Fruit fly (Drosophila melanogaster): ENCODE measurements around the gene CG10237.

Gene CG10237

DNA sequence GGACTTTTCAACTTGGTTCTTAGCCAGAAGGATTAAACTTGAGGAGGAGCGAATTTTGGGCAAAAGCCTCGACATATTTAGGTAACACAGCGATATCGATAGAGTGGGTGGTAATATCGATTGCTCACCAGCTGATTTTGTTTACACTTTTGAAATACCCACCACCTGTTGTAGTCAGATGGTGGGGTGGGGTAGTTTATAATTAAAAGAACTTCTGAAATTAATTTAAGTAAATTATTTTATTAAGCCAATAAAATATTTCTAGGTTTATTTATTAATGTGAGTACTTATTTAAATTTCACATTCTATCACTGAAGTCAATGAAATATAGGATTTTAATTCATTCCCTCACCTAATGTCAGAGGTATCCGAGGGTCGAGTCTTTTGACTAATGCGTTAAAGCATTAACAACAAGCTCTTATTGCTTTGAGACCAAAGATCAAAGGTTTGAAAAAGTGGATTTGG, 47.5 kb upstream of the CG10237 start, which contains the start of the genes CG10194 and CG18094 (continued):
- TF ChIP-seq oc (tag; optimal IDR thresholded peaks at IDR 0.05) = peak; percentile 13
- peak; percentile 10 for TF ChIP-seq Dip3 (GFP tag; optimal IDR thresholded peaks at IDR 0.05)
- 0 out of 2 replicates have a peak, but pooled peaks have one; percentile 33 for TF ChIP-seq Atf6 (GFP tag; IDR thresholded peaks at IDR 0.05)
- TF ChIP-seq CG9727 (GFP tag; optimal IDR thresholded peaks at IDR 0.05) = peak; percentile 38
- TF ChIP-seq dimm (GFP tag; IDR thresholded peaks at IDR 0.05) = no peak
- no peak for TF ChIP-seq CG6654 (GFP tag; optimal IDR thresholded peaks at IDR 0.05)
- no peak for TF ChIP-seq HLH3B (GFP tag; IDR thresholded peaks at IDR 0.05)
- TF ChIP-seq CG15601 (tag; optimal IDR thresholded peaks at IDR 0.05) = peak; percentile 3
- TF ChIP-seq CG17385 (GFP tag; optimal IDR thresholded peaks at IDR 0.05) = peak; percentile 40
- TF ChIP-seq zen2 (GFP tag; IDR thresholded peaks at IDR 0.05; ENCODE audit: partially characterized antibody) = peak; percentile 72
- TF ChIP-seq az2 (GFP tag; optimal IDR thresholded peaks at IDR 0.05) = peak; percentile 56
- peak; percentile 44; the same call in 2 of the 3 replicates for TF ChIP-seq CG16813 (GFP tag; IDR thresholded peaks at IDR 0.05; ENCODE audit: partially characterized antibody)
- peak; percentile 35 for TF ChIP-seq MESR4 (GFP tag; optimal IDR thresholded peaks at IDR 0.05)
- peak; percentile 2 to 81 for TF ChIP-seq Pdp1 (GFP tag; optimal IDR thresholded peaks at IDR 0.05)
- peak; percentile 69; the same call in 1 of the 2 replicates for TF ChIP-seq amos (GFP tag; IDR thresholded peaks at IDR 0.05; ENCODE audit: partially characterized antibody)
- peak; percentile 71 for TF ChIP-seq slbo (GFP tag; IDR thresholded peaks at IDR 0.05)
- TF ChIP-seq Oaz (GFP tag; IDR thresholded peaks at IDR 0.05) = no peak
- TF ChIP-seq bsh (GFP tag; optimal IDR thresholded peaks at IDR 0.05) = peak in 1 of 2 experiments; percentile 43
- peak; percentile 22 for TF ChIP-seq CG4617 (GFP tag; optimal IDR thresholded peaks at IDR 0.05; ENCODE audit: borderline replicate concordance)
- TF ChIP-seq CG15514 (GFP tag; optimal IDR thresholded peaks at IDR 0.05) = peak; percentile 20
- TF ChIP-seq CG32532 (GFP tag; IDR thresholded peaks at IDR 0.05) = peak; percentile 74; the same call in 1 of the 2 replicates
- 0 out of 3 replicates have a peak, but pooled peaks have one; percentile 32 for TF ChIP-seq CG11695 (GFP tag; IDR thresholded peaks at IDR 0.05)
- peak; percentile 25 for TF ChIP-seq Dek (tag; optimal IDR thresholded peaks at IDR 0.05)
- no peak for TF ChIP-seq CG4707 (GFP tag; optimal IDR thresholded peaks at IDR 0.05)
- peak; percentile 66 for TF ChIP-seq HLH4C (GFP tag; IDR thresholded peaks at IDR 0.05; ENCODE audit: partially characterized antibody)
- TF ChIP-seq CG17802 (tag; optimal IDR thresholded peaks at IDR 0.05) = no peak
- no peak for TF ChIP-seq Meics (GFP tag; optimal IDR thresholded peaks at IDR 0.05)
- TF ChIP-seq CG1529 (GFP tag; optimal IDR thresholded peaks at IDR 0.05) = no peak
- TF ChIP-seq Scr (GFP tag; IDR thresholded peaks at IDR 0.05; ENCODE audit: partially characterized antibody) = peak; percentile 47; the same call in 1 of the 2 replicates
- no peak for TF ChIP-seq Ravus (GFP tag; IDR thresholded peaks at IDR 0.05)
- TF ChIP-seq CG7987 (GFP tag; optimal IDR thresholded peaks at IDR 0.05) = no peak
- peak in 1 of 2 experiments; percentile 47 for TF ChIP-seq dpn (GFP tag; optimal IDR thresholded peaks at IDR 0.05)
- no peak for TF ChIP-seq hkb (optimal IDR thresholded peaks at IDR 0.05)
- peak; percentile 19; the same call in 1 of the 2 replicates for TF ChIP-seq hkb (GFP tag; IDR thresholded peaks at IDR 0.05)
- peak; percentile 15 for TF ChIP-seq CG17829 (tag; optimal IDR thresholded peaks at IDR 0.05)
- no peak for TF ChIP-seq CG14667 (GFP tag; IDR thresholded peaks at IDR 0.05)
- TF ChIP-seq CG7745 (tag; optimal IDR thresholded peaks at IDR 0.05) = peak; percentile 8

DNA sequence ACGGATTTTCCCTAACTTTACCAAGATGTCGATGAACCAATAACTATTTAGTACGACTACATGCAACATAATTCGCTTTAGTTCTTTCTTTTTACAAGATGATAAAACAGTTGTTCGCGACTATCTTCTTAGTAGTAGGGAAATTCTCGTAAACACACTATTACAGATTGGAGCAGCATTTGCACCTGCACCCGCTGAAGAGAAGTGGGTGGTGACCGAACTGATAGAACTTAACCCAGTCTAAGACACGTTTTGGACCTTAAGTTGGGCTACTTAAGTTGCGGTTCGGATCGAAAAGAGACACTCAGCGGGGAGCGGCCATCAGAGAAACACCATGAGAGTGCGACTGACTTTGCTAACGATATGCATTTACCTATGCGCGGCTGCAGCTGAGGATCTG, 44.7 kb upstream of the CG10237 start, which contains the start of gene CG13083:
Gene CG13083, plus strand, starts transcription at position 301 of the 400 bp plus-strand sequence.
- TF ChIP-seq Dad (GFP tag; optimal IDR thresholded peaks at IDR 0.05) = no peak
